Worm (Caenorhabditis elegans) whole organism, L3 larva: ENCODE data around the gene F34D10.8.

Experiments used
- R02D3.7 ChIP-seq: fragments of 150-350 bp; optimal IDR thresholded peaks from 2 replicates; lab custom pipeline; 2014; ENCODE audit warnings: missing biosample characterization, missing genetic modification characterization
- ZK546.5 ChIP-seq: sonication (generic microtip); optimal IDR thresholded peaks from 2 replicates; lab custom pipeline; 2017; ENCODE audit warnings: missing biosample characterization, missing genetic modification characterization
- aly-2 ChIP-seq: fragments of 150-350 bp; optimal IDR thresholded peaks from 2 replicates; lab custom pipeline; 2014; ENCODE audit warnings: missing biosample characterization, missing genetic modification characterization
- ama-1 ChIP-seq: fragments of 150-350 bp; optimal IDR thresholded peaks from 2 replicates; lab custom pipeline; 2018
- ceh-16 ChIP-seq: sonication (generic microtip); optimal IDR thresholded peaks from 2 replicates; lab custom pipeline; 2017; ENCODE audit warnings: missing biosample characterization, missing genetic modification characterization
- ceh-28 ChIP-seq: fragments of 150-350 bp; optimal IDR thresholded peaks from 2 replicates; lab custom pipeline; 2014; ENCODE audit warnings: missing biosample characterization, missing genetic modification reagents, missing genetic modification characterization
- ceh-82 ChIP-seq: fragments of 150-350 bp; optimal IDR thresholded peaks from 2 replicates; lab custom pipeline; 2014; ENCODE audit warnings: missing biosample characterization, missing genetic modification characterization
- ceh-9 ChIP-seq: sonication (generic microtip); optimal IDR thresholded peaks from 2 replicates; lab custom pipeline; 2018; ENCODE audit warnings: missing biosample characterization, missing genetic modification characterization
- daf-12 ChIP-seq: fragments of 150-350 bp; optimal IDR thresholded peaks from 2 replicates; lab custom pipeline; 2014; ENCODE audit warnings: missing biosample characterization, missing genetic modification reagents, missing genetic modification characterization
- egl-27 ChIP-seq: sonication (generic microtip); optimal IDR thresholded peaks from 4 replicates; lab custom pipeline; 2017; ENCODE audit warnings: missing biosample characterization, missing genetic modification reagents, missing genetic modification characterization
- elt-1 ChIP-seq: fragments of 150-350 bp; optimal IDR thresholded peaks from 2 replicates; lab custom pipeline; 2014; ENCODE audit warnings: missing biosample characterization, missing genetic modification characterization
- elt-2 ChIP-seq: sonication (generic microtip); optimal IDR thresholded peaks from 2 replicates; lab custom pipeline; 2016; ENCODE audit warnings: missing genetic modification reagents, mild to moderate bottlenecking, missing genetic modification characterization, missing compliant biosample characterization
- elt-3 ChIP-seq, 3 experiments: fragments of 150-350 bp in 1 of 3; sonication (generic microtip) in 2 of 3; optimal IDR thresholded peaks; 2 replicates in 2 of 3; 4 replicates in 1 of 3; lab custom pipeline; 2014 to 2017; ENCODE audit warnings: missing biosample characterization in 3 of 3, missing genetic modification characterization in 3 of 3
- eor-1 ChIP-seq, 2 experiments: fragments of 150-350 bp; optimal IDR thresholded peaks; 2 replicates each; lab custom pipeline; 2014 to 2018; ENCODE audit warnings: missing biosample characterization in 2 of 2, missing genetic modification characterization in 2 of 2
- fkh-10 ChIP-seq: sonication (generic microtip); optimal IDR thresholded peaks from 2 replicates; lab custom pipeline; 2017; ENCODE audit warnings: missing biosample characterization, missing genetic modification reagents, missing genetic modification characterization
- fkh-2 ChIP-seq: fragments of 150-350 bp; optimal IDR thresholded peaks from 2 replicates; lab custom pipeline; 2014; ENCODE audit warnings: missing biosample characterization, missing genetic modification reagents, missing genetic modification characterization
- hmg-11 ChIP-seq: sonication (generic microtip); optimal IDR thresholded peaks from 2 replicates; lab custom pipeline; 2016; ENCODE audit warnings: missing genetic modification characterization, missing compliant biosample characterization
- lin-15B ChIP-seq: fragments of 150-350 bp; optimal IDR thresholded peaks from 2 replicates; lab custom pipeline; 2014; ENCODE audit warnings: missing biosample characterization, missing genetic modification characterization
- lin-39 ChIP-seq: fragments of 150-350 bp; optimal IDR thresholded peaks from 2 replicates; lab custom pipeline; 2018; ENCODE audit warnings: missing biosample characterization, missing genetic modification reagents, missing genetic modification characterization
- lsy-12 ChIP-seq: sonication (generic microtip); optimal IDR thresholded peaks from 2 replicates; lab custom pipeline; 2016; ENCODE audit warnings: mild to moderate bottlenecking, missing genetic modification characterization, missing compliant biosample characterization
- mdl-1 ChIP-seq: fragments of 150-350 bp; optimal IDR thresholded peaks from 2 replicates; lab custom pipeline; 2014; ENCODE audit warnings: missing biosample characterization, missing genetic modification characterization
- mml-1 ChIP-seq: fragments of 150-350 bp; sonication (generic microtip); optimal IDR thresholded peaks from 3 replicates; lab custom pipeline; 2014; ENCODE audit warnings: missing biosample characterization, missing genetic modification characterization
- nfya-1 ChIP-seq: sonication (generic microtip); optimal IDR thresholded peaks from 2 replicates; lab custom pipeline; 2017; ENCODE audit warnings: missing genetic modification characterization, mild to moderate bottlenecking, missing compliant biosample characterization, antibody characterized with exemption, moderate library complexity; ENCODE audit not compliant: insufficient read depth
- nhr-12 ChIP-seq: fragments of 150-350 bp; optimal IDR thresholded peaks from 2 replicates; lab custom pipeline; 2014; ENCODE audit warnings: missing biosample characterization, missing genetic modification characterization
- nhr-23 ChIP-seq: fragments of 150-350 bp; optimal IDR thresholded peaks from 2 replicates; lab custom pipeline; 2014; ENCODE audit warnings: missing biosample characterization, missing genetic modification reagents, missing genetic modification characterization
- nhr-25 ChIP-seq: sonication (generic microtip); optimal IDR thresholded peaks from 2 replicates; lab custom pipeline; 2017; ENCODE audit warnings: missing biosample characterization, missing genetic modification characterization
- nhr-28 ChIP-seq: fragments of 150-350 bp; optimal IDR thresholded peaks from 2 replicates; lab custom pipeline; 2014; ENCODE audit warnings: missing biosample characterization, missing genetic modification characterization
- nhr-43 ChIP-seq: sonication (generic microtip); optimal IDR thresholded peaks from 2 replicates; lab custom pipeline; 2016; ENCODE audit warnings: mild to moderate bottlenecking, missing genetic modification characterization, missing compliant biosample characterization; ENCODE audit not compliant: poor library complexity, severe bottlenecking
- nhr-76 ChIP-seq: fragments of 150-350 bp; sonication (generic microtip); optimal IDR thresholded peaks from 5 replicates; lab custom pipeline; 2014; ENCODE audit warnings: missing biosample characterization, missing genetic modification characterization
- nhr-77 ChIP-seq: fragments of 150-350 bp; optimal IDR thresholded peaks from 2 replicates; lab custom pipeline; 2014; ENCODE audit warnings: missing biosample characterization, missing genetic modification characterization
- pha-4 ChIP-seq: fragments of 150-350 bp; optimal IDR thresholded peaks from 2 replicates; lab custom pipeline; 2014; ENCODE audit warnings: missing biosample characterization, missing genetic modification reagents, missing genetic modification characterization
- pqm-1 ChIP-seq: fragments of 150-350 bp; optimal IDR thresholded peaks from 2 replicates; lab custom pipeline; 2017; ENCODE audit warnings: missing biosample characterization, missing genetic modification characterization, inconsistent platforms
- tbx-2 ChIP-seq: sonication (generic microtip); optimal IDR thresholded peaks from 2 replicates; lab custom pipeline; 2016; ENCODE audit warnings: mild to moderate bottlenecking, missing genetic modification characterization, missing compliant biosample characterization
- unc-39 ChIP-seq: sonication (generic microtip); optimal IDR thresholded peaks from 4 replicates; lab custom pipeline; 2017; ENCODE audit warnings: missing biosample characterization, missing genetic modification characterization
- zag-1 ChIP-seq: fragments of 150-350 bp; optimal IDR thresholded peaks from 2 replicates; lab custom pipeline; 2014; ENCODE audit warnings: missing biosample characterization, missing genetic modification characterization
- ztf-11 ChIP-seq: fragments of 150-350 bp; optimal IDR thresholded peaks from 2 replicates; lab custom pipeline; 2014; ENCODE audit warnings: missing biosample characterization, missing genetic modification characterization
- ztf-4 ChIP-seq: fragments of 150-350 bp; optimal IDR thresholded peaks from 2 replicates; lab custom pipeline; 2014; ENCODE audit warnings: missing biosample characterization, missing genetic modification characterization

The F34D10.8 gene

DNA sequence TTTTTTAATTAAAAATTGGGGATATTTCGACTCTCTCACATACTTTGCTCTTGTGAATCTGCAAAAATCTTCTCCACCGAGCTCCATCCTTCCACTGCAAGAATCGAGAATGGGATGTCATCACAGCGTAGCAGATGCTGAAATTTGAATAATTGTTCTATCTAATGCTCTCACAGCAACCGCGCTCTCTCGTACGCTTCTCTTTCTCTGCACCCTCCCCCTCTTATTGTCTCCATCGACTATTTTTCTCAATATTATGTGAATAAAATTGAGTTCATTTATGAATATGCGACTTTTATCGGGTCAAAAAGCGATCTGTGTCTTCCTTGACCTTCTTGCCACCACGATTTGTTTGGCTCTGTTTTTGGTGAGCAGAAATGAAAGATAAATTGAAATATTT lies 3.4 kb downstream of the F34D10.8 start, which contains the start of gene F34D10.3:
F34D10.3 (plus strand) TSS at position 249 of the 400 bp plus-strand sequence.
- TF ChIP-seq nhr-12 (tag; lab: Kevin White, UChicago) (no peak), nhr-76 (no peak), lin-15B (tag; lab: Kevin White, UChicago) (no peak), hmg-11 (peak; percentile 6), lin-39 (peak; percentile 1), R02D3.7 (tag; lab: Kevin White, UChicago) (no peak), nfya-1 (peak; percentile 28), elt-3 (tag; optimal IDR thresholded peaks at IDR 0.05; lab: Kevin White, UChicago) (no peak), elt-1 (tag; lab: Kevin White, UChicago) (no peak), nhr-43 (no peak), unc-39 (no peak)
- TF ChIP-seq, all 47 proteins: peak for 3

DNA sequence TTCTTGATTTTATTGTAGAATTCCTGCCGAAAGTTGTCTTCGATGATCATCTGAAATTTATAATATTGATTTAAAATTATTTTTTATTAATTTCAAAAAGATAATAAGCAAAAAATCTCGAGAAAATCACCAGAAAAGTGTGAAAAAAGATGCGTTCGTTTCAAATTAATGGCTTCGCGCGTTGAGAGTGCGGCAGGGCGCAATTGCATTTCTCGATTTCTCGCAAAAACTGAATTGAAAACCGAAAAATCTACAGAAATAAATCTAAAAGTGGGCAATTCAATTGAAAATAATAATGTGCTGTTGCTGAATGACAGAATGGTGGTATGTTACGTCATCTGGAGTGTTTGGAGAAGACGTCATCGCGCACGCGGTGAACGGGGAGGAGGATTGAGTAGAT lies 4.4 kb downstream of the F34D10.8 start, which contains the start of gene evl-18:
evl-18 (minus strand) TSS at position 50 of the 400 bp plus-strand sequence.
- TF ChIP-seq ceh-16 (tag; lab: Kevin White, UChicago) = no peak
- TF ChIP-seq nhr-28 (tag; lab: Kevin White, UChicago) = no peak
- peak; percentile 18 for TF ChIP-seq pha-4 (tag; lab: Kevin White, UChicago)
- no peak for TF ChIP-seq aly-2 (tag; lab: Kevin White, UChicago)
- peak; percentile 27 for TF ChIP-seq nfya-1
- TF ChIP-seq elt-2 (tag; lab: Kevin White, UChicago) = no peak
- no peak for TF ChIP-seq ztf-4 (tag; lab: Kevin White, UChicago)
- TF ChIP-seq nhr-43 = no peak
- no peak for TF ChIP-seq fkh-10 (GFP tag; lab: Kevin White, UChicago)
- no peak for TF ChIP-seq lsy-12
- no peak for TF ChIP-seq nhr-77 (tag; lab: Kevin White, UChicago)
- TF ChIP-seq ztf-11 = no peak
- TF ChIP-seq nhr-25 (tag; lab: Kevin White, UChicago) = no peak
- no peak for TF ChIP-seq hmg-11
- peak; percentile 13 for TF ChIP-seq lin-39
- TF ChIP-seq ceh-28 (tag; lab: Kevin White, UChicago) = no peak
- no peak for TF ChIP-seq zag-1 (tag; lab: Kevin White, UChicago)
- no peak for TF ChIP-seq mdl-1 (tag; lab: Kevin White, UChicago)
- no peak for TF ChIP-seq pqm-1 (tag; lab: Kevin White, UChicago)
- no peak for TF ChIP-seq nhr-23
- no peak for TF ChIP-seq egl-27 (tag; lab: Kevin White, UChicago)
- TF ChIP-seq eor-1 (tag; optimal IDR thresholded peaks at IDR 0.05; lab: Kevin White, UChicago) = no peak
- no peak for TF ChIP-seq tbx-2
- TF ChIP-seq ceh-9 (tag; lab: Kevin White, UChicago) = no peak
- TF ChIP-seq lin-15B (tag; lab: Kevin White, UChicago) = peak; percentile 50
- TF ChIP-seq nhr-12 (tag; lab: Kevin White, UChicago) = no peak
- no peak for TF ChIP-seq daf-12
- TF ChIP-seq mml-1 (tag; lab: Kevin White, UChicago) = no peak
- no peak for TF ChIP-seq R02D3.7 (tag; lab: Kevin White, UChicago)
- TF ChIP-seq elt-1 (tag; lab: Kevin White, UChicago) = no peak
- TF ChIP-seq ZK546.5 = no peak

DNA sequence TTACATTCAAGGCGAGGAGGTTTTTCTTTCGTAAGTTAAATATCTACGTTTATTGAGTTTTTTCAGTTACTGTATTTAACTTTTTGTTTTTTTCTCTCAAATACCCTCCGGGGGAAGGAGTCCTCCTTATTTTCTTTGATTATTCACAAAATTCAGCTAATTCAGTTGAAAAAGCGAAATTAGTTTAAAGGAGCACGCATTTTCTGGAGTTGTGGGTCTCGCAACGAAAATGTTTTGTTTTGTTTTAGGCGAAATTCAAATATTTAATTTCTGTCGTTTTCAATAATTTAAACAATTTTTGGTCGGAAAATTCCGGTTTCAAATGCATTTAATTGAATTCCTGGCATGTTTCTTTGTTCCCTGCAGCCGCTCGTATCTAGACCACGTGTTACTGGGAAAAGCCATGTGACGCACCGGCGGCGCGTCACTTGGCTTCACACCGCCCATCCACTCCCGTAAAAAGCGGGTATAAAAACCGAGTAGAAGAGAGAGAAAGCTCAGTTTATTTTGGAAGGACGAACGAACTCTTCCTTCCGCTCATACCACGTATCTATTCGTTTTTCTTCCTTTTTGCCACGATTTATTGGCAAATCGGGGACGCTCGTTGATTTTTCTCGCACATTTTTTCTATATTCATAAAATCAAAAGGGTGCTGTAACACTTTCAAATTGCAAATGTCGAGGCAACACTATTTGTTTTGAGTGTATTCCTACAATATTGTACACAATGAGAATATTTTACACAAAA lies 5.1 kb downstream of the F34D10.8 start:
- TF ChIP-seq nhr-23 (no peak), ceh-82 (tag; lab: Kevin White, UChicago) (no peak), tbx-2 (no peak), aly-2 (tag; lab: Kevin White, UChicago) (no peak), ama-1 (lab: Kevin White, UChicago) (peak; percentile 78), nfya-1 (peak; percentile 13), nhr-76 (no peak), fkh-2 (no peak)

DNA sequence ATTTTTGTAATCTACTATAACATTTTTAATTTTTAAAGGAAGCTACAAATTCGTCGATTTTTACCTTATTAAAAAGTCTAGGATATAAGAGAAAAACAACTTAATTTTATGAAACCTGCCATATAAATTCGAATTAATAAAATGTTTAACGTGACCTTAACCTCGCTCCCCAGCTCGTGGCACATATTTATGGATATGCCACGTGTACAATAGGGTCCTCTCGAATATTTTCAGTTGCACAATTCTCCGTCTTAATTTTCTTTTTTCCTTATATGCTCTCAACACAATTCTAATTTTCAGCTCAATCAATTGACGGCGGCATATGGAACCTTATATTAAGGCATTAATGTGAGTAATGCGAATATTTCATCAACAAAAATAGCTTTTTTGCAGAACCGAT lies 5.7 kb downstream of the F34D10.8 start, which contains the start of gene F34D10.4:
F34D10.4 (plus strand) TSS at position 301 of the 400 bp plus-strand sequence.
- TF ChIP-seq nhr-28 (tag; lab: Kevin White, UChicago) (no peak), nhr-43 (peak; percentile 50)
